Worm (Caenorhabditis elegans) whole organism, midembryonic: Measurements from ENCODE around the gene ZK688.4.

Experiments
- T22C8.4 ChIP-seq: fragments of 200-800 bp; sonication (Bioruptor generic); IDR thresholded peaks from 2 replicates; pipeline ENCODE4 v1.3.6; 2022; ENCODE audit warnings: missing genetic modification characterization, missing compliant biosample characterization
- cog-1 ChIP-seq: sonication (generic microtip); optimal IDR thresholded peaks from 2 replicates; lab custom pipeline; 2016; ENCODE audit warnings: missing genetic modification characterization, missing compliant biosample characterization
- flt-1 ChIP-seq: fragments of 200-800 bp; sonication (Bioruptor generic); IDR thresholded peaks from 2 replicates; pipeline ENCODE4 v1.3.6; 2022; ENCODE audit warnings: missing genetic modification characterization, missing compliant biosample characterization
- klf-2 ChIP-seq: fragments of 200-800 bp; sonication (Bioruptor generic); conservative IDR thresholded peaks from 2 replicates; pipeline ENCODE4 v1.3.6; 2022; ENCODE audit warnings: missing genetic modification reagents, missing genetic modification characterization, missing compliant biosample characterization
- med-1 ChIP-seq: sonication (generic microtip); optimal IDR thresholded peaks from 2 replicates; lab custom pipeline; 2017; ENCODE audit warnings: missing genetic modification characterization, mild to moderate bottlenecking, missing compliant biosample characterization, antibody characterized with exemption, missing genetic modification reagents; ENCODE audit not compliant: insufficient read depth
- ref-1 ChIP-seq: fragments of 200-800 bp; sonication (Bioruptor generic); conservative IDR thresholded peaks from 2 replicates; pipeline ENCODE4 v1.3.6; 2022; ENCODE audit warnings: missing genetic modification reagents, missing genetic modification characterization, missing compliant biosample characterization
- tab-1 ChIP-seq: fragments of 200-800 bp; sonication (Bioruptor generic); IDR thresholded peaks from 2 replicates; pipeline ENCODE4 v1.3.6; 2022; ENCODE audit warnings: missing genetic modification characterization, missing compliant biosample characterization
- ztf-23 ChIP-seq: fragments of 200-800 bp; sonication (Bioruptor generic); IDR thresholded peaks from 2 replicates; pipeline ENCODE4 v1.3.6; 2022; ENCODE audit warnings: missing genetic modification reagents, missing genetic modification characterization, missing compliant biosample characterization
- ztf-29 ChIP-seq: fragments of 200-800 bp; sonication (Bioruptor generic); IDR thresholded peaks from 2 replicates; pipeline ENCODE4 v1.3.6; 2022; ENCODE audit warnings: missing genetic modification reagents, missing genetic modification characterization, missing compliant biosample characterization

DNA sequence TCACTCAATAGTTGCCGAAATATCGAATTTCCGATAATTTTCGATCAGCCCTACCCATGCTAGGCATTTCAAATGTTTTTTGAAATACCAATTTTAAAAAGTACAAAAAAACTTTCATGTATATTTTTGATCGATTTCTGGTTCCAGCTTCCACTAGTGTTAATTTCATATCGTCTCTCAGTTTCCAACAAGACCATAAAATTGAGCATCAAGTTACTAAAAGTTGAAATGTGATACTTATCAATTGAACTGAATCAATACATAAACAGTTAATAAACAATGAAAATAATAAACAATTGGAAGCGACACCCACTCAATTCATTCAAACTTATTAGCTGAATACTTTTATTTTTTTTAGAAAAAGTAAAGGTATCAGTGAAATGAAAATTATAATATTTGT is 28.6 kb upstream of the ZK688.4 start, which contains the start of gene cup-4:
- TF ChIP-seq cog-1 (tag; lab: Kevin White, UChicago), result no peak
- TF ChIP-seq flt-1, result no peak
- TF ChIP-seq med-1, result no peak
- TF ChIP-seq ztf-29 (GFP tag; lab: Robert Waterston, UW), result no peak
- TF ChIP-seq ztf-23 (GFP tag; lab: Robert Waterston, UW), result no peak
- no peak for TF ChIP-seq tab-1 (GFP tag; lab: Robert Waterston, UW)
- no peak for TF ChIP-seq T22C8.4
- no peak for TF ChIP-seq klf-2 (GFP tag; lab: Robert Waterston, UW)
- no peak for TF ChIP-seq ref-1 (GFP tag; lab: Robert Waterston, UW)
